Worm (Caenorhabditis elegans) whole organism, L2 larva: Measurements from ENCODE around the gene T08G3.6.

Source experiments
- F13H6.1 ChIP-seq: sonication (generic microtip); optimal IDR thresholded peaks from 2 replicates; lab custom pipeline; 2016; ENCODE audit warnings: missing genetic modification characterization, missing compliant biosample characterization
- R02D3.7 ChIP-seq: fragments of 150-350 bp; optimal IDR thresholded peaks from 2 replicates; lab custom pipeline; 2014; ENCODE audit warnings: missing biosample characterization, missing genetic modification characterization
- Y55F3AM.14 ChIP-seq: fragments of 200-800 bp; sonication (Bioruptor generic); optimal IDR thresholded peaks from 2 replicates; lab custom pipeline; 2018; ENCODE audit warnings: mild to moderate bottlenecking, missing genetic modification characterization, missing compliant biosample characterization
- ZK546.5 ChIP-seq: sonication (generic microtip); optimal IDR thresholded peaks from 2 replicates; lab custom pipeline; 2017; ENCODE audit warnings: missing biosample characterization, missing genetic modification characterization
- aly-2 ChIP-seq: fragments of 150-350 bp; optimal IDR thresholded peaks from 2 replicates; lab custom pipeline; 2014; ENCODE audit warnings: missing biosample characterization, missing genetic modification characterization
- ama-1 ChIP-seq: fragments of 150-350 bp; optimal IDR thresholded peaks from 2 replicates; lab custom pipeline; 2018; ENCODE audit warnings: inconsistent platforms
- blmp-1 ChIP-seq: sonication (generic microtip); optimal IDR thresholded peaks from 2 replicates; lab custom pipeline; 2017; ENCODE audit warnings: missing genetic modification characterization, mild to moderate bottlenecking, missing compliant biosample characterization, antibody characterized with exemption, moderate library complexity; ENCODE audit not compliant: insufficient read depth
- ceh-16 ChIP-seq: fragments of 150-350 bp; optimal IDR thresholded peaks from 2 replicates; lab custom pipeline; 2014; ENCODE audit warnings: missing biosample characterization, missing genetic modification characterization
- ceh-82 ChIP-seq: fragments of 150-350 bp; optimal IDR thresholded peaks from 2 replicates; lab custom pipeline; 2014; ENCODE audit warnings: missing biosample characterization, missing genetic modification characterization
- dmd-4 ChIP-seq: sonication (generic microtip); optimal IDR thresholded peaks from 2 replicates; lab custom pipeline; 2017; ENCODE audit warnings: missing biosample characterization, missing genetic modification characterization
- egl-27 ChIP-seq: sonication (generic microtip); optimal IDR thresholded peaks from 3 replicates; lab custom pipeline; 2017; ENCODE audit warnings: missing biosample characterization, missing genetic modification reagents, missing genetic modification characterization
- elt-1 ChIP-seq: fragments of 150-350 bp; optimal IDR thresholded peaks from 2 replicates; lab custom pipeline; 2014; ENCODE audit warnings: missing biosample characterization, missing genetic modification characterization
- elt-3 ChIP-seq: sonication (generic microtip); optimal IDR thresholded peaks from 2 replicates; lab custom pipeline; 2017; ENCODE audit warnings: missing biosample characterization, missing genetic modification characterization
- fos-1 ChIP-seq: fragments of 150-350 bp; optimal IDR thresholded peaks from 2 replicates; lab custom pipeline; 2014; ENCODE audit warnings: missing biosample characterization, missing genetic modification characterization
- gmeb-1 ChIP-seq: fragments of 150-350 bp; optimal IDR thresholded peaks from 2 replicates; lab custom pipeline; 2014; ENCODE audit warnings: missing biosample characterization, missing genetic modification characterization
- lin-11 ChIP-seq: fragments of 150-350 bp; sonication (generic microtip); optimal IDR thresholded peaks from 2 replicates; lab custom pipeline; 2014; ENCODE audit warnings: missing biosample characterization, missing genetic modification characterization, inconsistent platforms, mixed read lengths
- lin-39 ChIP-seq: fragments of 150-350 bp; optimal IDR thresholded peaks from 2 replicates; lab custom pipeline; 2014; ENCODE audit warnings: missing biosample characterization, missing genetic modification reagents, missing genetic modification characterization
- lsy-2 ChIP-seq, 2 experiments: fragments of 150-350 bp in 1 of 2; sonication (generic microtip) in 1 of 2; optimal IDR thresholded peaks; 2 replicates each; lab custom pipeline; 2014 to 2017; ENCODE audit warnings: missing biosample characterization in 2 of 2, missing genetic modification characterization in 2 of 2
- mab-5 ChIP-seq: fragments of 150-350 bp; optimal IDR thresholded peaks from 2 replicates; lab custom pipeline; 2014; ENCODE audit warnings: missing biosample characterization, missing genetic modification characterization
- mbf-1 ChIP-seq: sonication (generic microtip); optimal IDR thresholded peaks from 2 replicates; lab custom pipeline; 2017; ENCODE audit warnings: missing biosample characterization, missing genetic modification characterization
- nhr-10 ChIP-seq: sonication (generic microtip); optimal IDR thresholded peaks from 2 replicates; lab custom pipeline; 2017; ENCODE audit warnings: missing biosample characterization, missing genetic modification characterization
- nhr-11 ChIP-seq: fragments of 150-350 bp; optimal IDR thresholded peaks from 2 replicates; lab custom pipeline; 2014; ENCODE audit warnings: missing biosample characterization, missing genetic modification characterization
- nhr-12 ChIP-seq: fragments of 150-350 bp; optimal IDR thresholded peaks from 2 replicates; lab custom pipeline; 2014; ENCODE audit warnings: missing biosample characterization, missing genetic modification characterization
- nhr-129 ChIP-seq: fragments of 150-350 bp; optimal IDR thresholded peaks from 2 replicates; lab custom pipeline; 2014; ENCODE audit warnings: missing biosample characterization, missing genetic modification characterization
- nhr-21 ChIP-seq: fragments of 150-350 bp; optimal IDR thresholded peaks from 2 replicates; lab custom pipeline; 2014; ENCODE audit warnings: missing biosample characterization, missing genetic modification characterization
- nhr-237 ChIP-seq: fragments of 150-350 bp; optimal IDR thresholded peaks from 2 replicates; lab custom pipeline; 2014; ENCODE audit warnings: missing biosample characterization, missing genetic modification characterization
- nhr-25 ChIP-seq: fragments of 150-350 bp; sonication (generic microtip); optimal IDR thresholded peaks from 3 replicates; lab custom pipeline; 2014; ENCODE audit warnings: missing biosample characterization, missing genetic modification characterization
- nhr-77 ChIP-seq: fragments of 150-350 bp; optimal IDR thresholded peaks from 2 replicates; lab custom pipeline; 2014; ENCODE audit warnings: missing biosample characterization, missing genetic modification characterization
- peb-1 ChIP-seq: fragments of 150-350 bp; optimal IDR thresholded peaks from 2 replicates; lab custom pipeline; 2014; ENCODE audit warnings: missing biosample characterization, missing genetic modification characterization
- sem-4 ChIP-seq: fragments of 150-350 bp; optimal IDR thresholded peaks from 2 replicates; lab custom pipeline; 2014; ENCODE audit warnings: missing biosample characterization, missing genetic modification reagents, missing genetic modification characterization
- skn-1 ChIP-seq: sonication (generic microtip); optimal IDR thresholded peaks from 2 replicates; lab custom pipeline; 2017; ENCODE audit warnings: missing biosample characterization, missing genetic modification characterization
- sma-3 ChIP-seq: sonication (generic microtip); optimal IDR thresholded peaks from 2 replicates; lab custom pipeline; 2016; ENCODE audit warnings: missing genetic modification reagents, missing genetic modification characterization, missing compliant biosample characterization
- sma-9 ChIP-seq, 2 experiments: fragments of 150-350 bp in 1 of 2; sonication (generic microtip) in 1 of 2; optimal IDR thresholded peaks; 2 replicates each; lab custom pipeline; 2014 to 2016; ENCODE audit warnings: missing genetic modification characterization in 2 of 2, mild to moderate bottlenecking in 1 of 2, missing biosample characterization in 1 of 2, missing compliant biosample characterization in 1 of 2, missing genetic modification reagents in 1 of 2, moderate library complexity in 1 of 2
- snpc-4 ChIP-seq: fragments of 150-350 bp; optimal IDR thresholded peaks from 2 replicates; lab custom pipeline; 2014; ENCODE audit warnings: missing biosample characterization, missing genetic modification characterization
- unc-39 ChIP-seq: fragments of 150-350 bp; optimal IDR thresholded peaks from 2 replicates; lab custom pipeline; 2014; ENCODE audit warnings: missing biosample characterization, missing genetic modification characterization
- unc-55 ChIP-seq: fragments of 150-350 bp; sonication (generic microtip); optimal IDR thresholded peaks from 3 replicates; lab custom pipeline; 2014; ENCODE audit warnings: missing biosample characterization, missing genetic modification reagents, missing genetic modification characterization
- unc-62 ChIP-seq: fragments of 150-350 bp; optimal IDR thresholded peaks from 2 replicates; lab custom pipeline; 2014; ENCODE audit warnings: missing biosample characterization, missing genetic modification reagents, missing genetic modification characterization
- zag-1 ChIP-seq: fragments of 150-350 bp; optimal IDR thresholded peaks from 2 replicates; lab custom pipeline; 2014; ENCODE audit warnings: missing biosample characterization, missing genetic modification characterization
- ztf-11 ChIP-seq: sonication (generic microtip); optimal IDR thresholded peaks from 2 replicates; lab custom pipeline; 2017; ENCODE audit warnings: missing biosample characterization, missing genetic modification characterization

T08G3.6 gene

DNA sequence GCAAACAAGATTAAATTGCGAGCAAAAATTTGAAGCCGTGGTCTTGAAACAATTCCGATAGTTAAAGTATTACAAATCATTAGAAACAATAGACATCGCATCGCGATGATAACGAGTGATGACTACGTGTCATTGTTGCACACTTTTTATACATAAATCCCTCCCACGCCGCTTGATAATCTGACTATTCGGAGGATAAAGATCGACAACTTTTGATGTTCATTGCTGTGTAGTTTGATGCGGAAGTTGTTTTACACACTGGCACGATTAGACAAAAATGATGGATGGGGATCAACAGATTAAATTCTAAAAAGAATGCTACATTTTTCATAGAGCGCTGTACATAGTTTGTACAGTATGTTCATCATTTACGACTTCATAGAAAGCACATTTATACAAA, 33.5 kb downstream of the T08G3.6 start, which contains the start of gene T08G3.11:
TSS of gene T08G3.11 (minus strand) at position 101 of the 400 bp plus-strand sequence.
- TF ChIP-seq Y55F3AM.14 (GFP tag; lab: Kevin White, UChicago) (no peak), lsy-2 (tag; optimal IDR thresholded peaks at IDR 0.05; lab: Kevin White, UChicago) (no peak), blmp-1 (tag; lab: Kevin White, UChicago) (no peak), mab-5 (tag; lab: Kevin White, UChicago) (no peak), aly-2 (tag; lab: Kevin White, UChicago) (no peak), F13H6.1 (tag; lab: Kevin White, UChicago) (no peak), nhr-21 (no peak), nhr-129 (tag; lab: Kevin White, UChicago) (no peak), nhr-77 (tag; lab: Kevin White, UChicago) (no peak), nhr-237 (tag; lab: Kevin White, UChicago) (no peak), nhr-10 (tag; lab: Kevin White, UChicago) (no peak), elt-3 (no peak), dmd-4 (tag; lab: Kevin White, UChicago) (no peak), lin-39 (tag; lab: Kevin White, UChicago) (no peak), ceh-82 (tag; lab: Kevin White, UChicago) (no peak), lin-11 (tag; lab: Kevin White, UChicago) (no peak), skn-1 (tag; lab: Kevin White, UChicago) (no peak), egl-27 (tag; lab: Kevin White, UChicago) (no peak), sem-4 (tag; lab: Kevin White, UChicago) (no peak), snpc-4 (tag; lab: Kevin White, UChicago) (no peak)

DNA sequence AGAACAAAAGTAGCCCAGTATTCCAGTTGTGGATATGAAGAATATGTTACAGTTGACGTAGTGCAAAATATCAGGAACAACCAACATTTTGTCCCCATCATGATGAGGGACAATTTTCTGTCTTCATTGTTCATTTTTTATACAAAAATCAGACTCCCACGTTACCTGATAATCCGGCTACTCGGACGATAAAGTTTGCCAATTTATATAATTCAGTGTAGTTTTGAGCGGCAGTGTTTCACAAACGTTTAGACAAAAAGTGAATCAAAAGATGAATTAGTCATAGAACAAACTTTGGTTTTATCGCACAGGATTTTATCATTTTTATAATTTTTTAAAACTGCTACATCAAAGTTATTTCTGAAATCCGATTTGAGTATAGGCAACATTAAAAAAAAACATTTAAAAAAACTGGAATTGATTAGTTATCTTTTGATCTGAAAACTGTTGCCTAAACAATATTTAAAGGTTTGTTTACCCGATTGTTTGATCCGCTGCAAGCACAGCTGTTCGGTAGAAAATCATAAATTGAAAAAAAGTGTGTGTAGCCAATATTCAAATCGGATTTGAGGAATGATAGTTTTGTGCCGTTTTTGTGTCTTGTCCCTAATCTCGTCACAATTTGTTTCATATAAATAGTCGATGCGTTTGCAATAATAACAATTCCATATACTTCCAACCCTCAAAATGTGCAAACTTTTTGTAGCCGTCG, 35.3 kb downstream of the T08G3.6 start, which contains the start of the genes F57E7.4 and spig-6:
TSS of gene F57E7.4 (minus strand) at position 101 of the 712 bp plus-strand sequence.
TSS of gene spig-6 (plus strand) at position 662 of the 712 bp plus-strand sequence.
- no peak for TF ChIP-seq unc-62 (GFP tag; lab: Kevin White, UChicago)
- TF ChIP-seq nhr-25 (tag; lab: Kevin White, UChicago): no peak
- TF ChIP-seq gmeb-1 (tag; lab: Kevin White, UChicago): no peak
- TF ChIP-seq ceh-16 (tag; lab: Kevin White, UChicago): no peak
- TF ChIP-seq snpc-4 (tag; lab: Kevin White, UChicago): no peak
- no peak for TF ChIP-seq elt-1 (tag; lab: Kevin White, UChicago)
- no peak for TF ChIP-seq nhr-21
- no peak for TF ChIP-seq ztf-11 (tag; lab: Kevin White, UChicago)
- TF ChIP-seq ceh-82 (tag; lab: Kevin White, UChicago): no peak
- no peak for TF ChIP-seq lsy-2 (tag; optimal IDR thresholded peaks at IDR 0.05; lab: Kevin White, UChicago)
- no peak for TF ChIP-seq sma-9 (GFP tag; optimal IDR thresholded peaks at IDR 0.05; lab: Kevin White, UChicago)
- TF ChIP-seq sma-9 (tag; optimal IDR thresholded peaks at IDR 0.05; lab: Kevin White, UChicago): no peak
- TF ChIP-seq peb-1 (tag; lab: Kevin White, UChicago): no peak
- no peak for TF ChIP-seq sem-4 (tag; lab: Kevin White, UChicago)
- no peak for TF ChIP-seq ZK546.5 (tag; lab: Kevin White, UChicago)
- TF ChIP-seq nhr-12 (tag; lab: Kevin White, UChicago): no peak
- no peak for TF ChIP-seq mbf-1 (tag; lab: Kevin White, UChicago)
- no peak for TF ChIP-seq elt-3

DNA sequence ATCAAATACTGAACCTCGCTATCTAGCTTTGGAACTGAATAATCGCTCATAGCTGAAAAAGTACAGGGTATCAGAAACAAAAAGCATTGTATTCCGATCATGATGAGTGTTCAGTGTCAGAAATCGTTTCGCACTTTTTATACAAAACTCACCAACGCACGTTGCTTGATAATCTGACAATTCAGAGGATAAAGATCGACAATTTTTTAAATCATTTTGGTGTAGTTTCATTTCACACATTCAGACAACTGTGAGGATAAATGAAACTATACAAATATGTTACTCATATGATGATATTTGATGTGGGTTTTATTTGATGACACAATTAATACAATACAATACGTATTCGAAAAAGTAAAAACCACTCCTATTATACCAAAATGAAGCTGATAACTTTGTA, 37.3 kb downstream of the T08G3.6 start, which contains the start of gene F57E7.2:
TSS of gene F57E7.2 (minus strand) at position 101 of the 400 bp plus-strand sequence.
- no peak for TF ChIP-seq nhr-25 (tag; lab: Kevin White, UChicago)
- TF ChIP-seq lin-11 (tag; lab: Kevin White, UChicago): no peak
- TF ChIP-seq, all 48 proteins: peak for 0

DNA sequence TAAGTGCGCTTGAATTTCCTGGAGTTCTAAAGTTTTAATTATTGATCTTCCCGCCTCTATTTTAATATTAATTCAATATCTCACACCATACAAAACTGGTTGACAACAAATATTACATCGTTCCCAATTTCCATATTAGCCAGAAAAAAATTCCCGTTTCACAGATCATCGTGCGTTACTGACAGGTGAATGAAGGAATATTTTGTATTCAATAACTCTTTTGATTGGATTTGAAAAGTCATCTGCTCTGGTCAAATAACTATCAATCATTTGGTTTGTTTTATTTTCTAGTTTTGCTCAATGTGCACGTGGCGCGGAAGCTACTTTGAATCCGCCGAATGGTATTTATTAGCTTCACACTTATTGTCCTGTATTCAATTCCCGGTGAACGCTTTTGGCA, 37.9 kb downstream of the T08G3.6 start, which contains the start of gene srh-139:
TSS of gene srh-139 (plus strand) at position 301 of the 400 bp plus-strand sequence.
- no peak for TF ChIP-seq ama-1 (lab: Kevin White, UChicago)
- no peak for TF ChIP-seq R02D3.7
- TF ChIP-seq sma-3: no peak
- no peak for TF ChIP-seq ZK546.5 (tag; lab: Kevin White, UChicago)
- TF ChIP-seq mab-5 (tag; lab: Kevin White, UChicago): no peak
- no peak for TF ChIP-seq unc-55 (GFP tag; lab: Kevin White, UChicago)
- no peak for TF ChIP-seq snpc-4 (tag; lab: Kevin White, UChicago)
- TF ChIP-seq lsy-2 (tag; optimal IDR thresholded peaks at IDR 0.05; lab: Kevin White, UChicago): no peak
- TF ChIP-seq unc-39: no peak
- TF ChIP-seq blmp-1 (tag; lab: Kevin White, UChicago): no peak
- no peak for TF ChIP-seq nhr-11 (tag; lab: Kevin White, UChicago)
- no peak for TF ChIP-seq nhr-10 (tag; lab: Kevin White, UChicago)
- no peak for TF ChIP-seq nhr-12 (tag; lab: Kevin White, UChicago)
- no peak for TF ChIP-seq skn-1 (tag; lab: Kevin White, UChicago)
- TF ChIP-seq zag-1 (tag; lab: Kevin White, UChicago): no peak
- TF ChIP-seq ceh-16 (tag; lab: Kevin White, UChicago): no peak
- no peak for TF ChIP-seq unc-62 (GFP tag; lab: Kevin White, UChicago)
- no peak for TF ChIP-seq lin-11 (tag; lab: Kevin White, UChicago)
- TF ChIP-seq fos-1: no peak
- TF ChIP-seq elt-1 (tag; lab: Kevin White, UChicago): no peak
